Fruit fly (Drosophila melanogaster) S2 (cell line): ENCODE data around the gene CG3526.

ENCODE experiments used
- CG8478 ChIP-seq: fragments of >200 bp; optimal IDR thresholded peaks from 2 replicates; lab custom pipeline; 2018
- CTCF ChIP-seq, 2 experiments: fragments of >200 bp; optimal IDR thresholded peaks; 2 replicates each; lab custom pipeline; 2018

- TF ChIP-seq CG8478 (lab: Kevin White, UChicago) (no peak), CTCF (optimal IDR thresholded peaks at IDR 0.05; lab: Kevin White, UChicago) (no peak)
Measured at dm6 chrX:2872753-2873152, 17.8 kb upstream of the CG3526 start, which contains the start of gene CG14416.
